Worm (Caenorhabditis elegans) whole organism, early embryonic: ENCODE data around the gene lips-11.

Experiments
- F13C5.2 ChIP-seq: sonication (generic microtip); optimal IDR thresholded peaks from 2 replicates; lab custom pipeline; 2017; ENCODE audit warnings: mild to moderate bottlenecking, missing genetic modification characterization, inconsistent platforms, missing compliant biosample characterization
- ama-1 ChIP-seq: fragments of 150-350 bp; optimal IDR thresholded peaks from 2 replicates; lab custom pipeline; 2014
- ceh-13 ChIP-seq: fragments of 200-800 bp; sonication (Bioruptor generic); optimal IDR thresholded peaks from 2 replicates; lab custom pipeline; 2018; ENCODE audit warnings: mild to moderate bottlenecking, missing genetic modification characterization, missing compliant biosample characterization
- ets-7 ChIP-seq: sonication (generic microtip); optimal IDR thresholded peaks from 2 replicates; lab custom pipeline; 2016; ENCODE audit warnings: missing genotype, missing genetic modification characterization, missing compliant biosample characterization
- flt-1 ChIP-seq: fragments of 200-800 bp; sonication (Bioruptor generic); IDR thresholded peaks from 2 replicates; pipeline ENCODE4 v1.3.6; 2022; ENCODE audit warnings: missing genetic modification characterization, missing compliant biosample characterization
- hmbx-1 ChIP-seq: sonication (generic microtip); optimal IDR thresholded peaks from 2 replicates; lab custom pipeline; 2016; ENCODE audit warnings: mild to moderate bottlenecking, missing genetic modification characterization, missing compliant biosample characterization
- hmg-4 ChIP-seq: fragments of 200-800 bp; sonication (Bioruptor generic); optimal IDR thresholded peaks from 2 replicates; lab custom pipeline; 2018; ENCODE audit warnings: mild to moderate bottlenecking, missing genetic modification characterization, missing compliant biosample characterization
- hnd-1 ChIP-seq: sonication (generic microtip); optimal IDR thresholded peaks from 2 replicates; lab custom pipeline; 2016; ENCODE audit warnings: missing genetic modification characterization, missing compliant biosample characterization
- pes-1 ChIP-seq: fragments of 200-800 bp; sonication (Bioruptor generic); IDR thresholded peaks from 2 replicates; pipeline ENCODE4 v1.3.6; 2022; ENCODE audit warnings: missing genetic modification reagents, missing genetic modification characterization, missing compliant biosample characterization
- scrt-1 ChIP-seq: fragments of 200-800 bp; sonication (Bioruptor generic); IDR thresholded peaks from 2 replicates; pipeline ENCODE4 v1.3.6; 2022; ENCODE audit warnings: missing genetic modification characterization, missing compliant biosample characterization
- sea-1 ChIP-seq: fragments of 200-800 bp; sonication (Bioruptor generic); conservative IDR thresholded peaks from 2 replicates; pipeline ENCODE4 v1.3.6; 2022; ENCODE audit warnings: missing genetic modification characterization, missing compliant biosample characterization
- tbx-11 ChIP-seq: fragments of 200-800 bp; sonication (Bioruptor generic); IDR thresholded peaks from 2 replicates; pipeline ENCODE4 v1.3.6; 2022; ENCODE audit warnings: missing genetic modification characterization, missing compliant biosample characterization
- tbx-37 ChIP-seq: fragments of 200-800 bp; sonication (Bioruptor generic); conservative IDR thresholded peaks from 2 replicates; pipeline ENCODE4 v1.3.6; 2022; ENCODE audit warnings: missing genetic modification reagents, missing genetic modification characterization, missing compliant biosample characterization

DNA sequence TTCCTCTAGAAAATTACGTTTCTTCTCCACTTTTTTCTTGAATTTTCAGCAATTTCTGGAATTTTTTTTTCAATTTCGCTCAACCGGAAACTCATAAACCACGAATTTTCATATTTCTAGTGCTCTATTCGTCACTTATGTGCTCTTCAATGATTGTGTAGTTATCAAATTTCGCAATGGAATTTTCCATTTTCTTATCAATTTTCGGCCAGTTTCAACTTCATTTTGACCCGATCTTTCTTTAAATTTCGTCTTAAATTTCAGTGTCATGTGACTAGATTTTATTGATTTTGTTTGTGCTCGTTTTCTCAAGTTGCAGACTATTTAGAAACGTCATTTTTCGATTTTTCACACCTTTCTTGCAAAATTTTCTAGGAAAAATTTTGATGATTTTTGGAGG lies 48.9 kb upstream of the lips-11 start:
- no peak for TF ChIP-seq tbx-37 (GFP tag; lab: Robert Waterston, UW)
- no peak for TF ChIP-seq sea-1
- no peak for TF ChIP-seq hmg-4
- no peak for TF ChIP-seq flt-1 (GFP tag; lab: Robert Waterston, UW)
- no peak for TF ChIP-seq ama-1 (lab: Kevin White, UChicago)
- TF ChIP-seq scrt-1 = no peak
- no peak for TF ChIP-seq ceh-13
- no peak for TF ChIP-seq hnd-1
- no peak for TF ChIP-seq ets-7 (tag; lab: Kevin White, UChicago)
- no peak for TF ChIP-seq F13C5.2 (tag; lab: Kevin White, UChicago)
- no peak for TF ChIP-seq tbx-11
- TF ChIP-seq pes-1 (GFP tag; lab: Robert Waterston, UW) = no peak
- TF ChIP-seq hmbx-1 = no peak
